Worm (Caenorhabditis elegans): ENCODE results near the gene lbp-4.

ce11 chrV:7836911-7837310, 16.5 kb downstream of the lbp-4 start, which contains the start of gene txt-5:
- TF ChIP-seq B0019.2 (GFP tag; conservative IDR thresholded peaks at IDR 0.05) (no peak), B0336.3 (GFP tag; IDR thresholded peaks at IDR 0.05) (no peak)

All from whole organism, young adult.